ENCODE assay signal across 1 fruit fly cellular context in the genomic region with DNA sequence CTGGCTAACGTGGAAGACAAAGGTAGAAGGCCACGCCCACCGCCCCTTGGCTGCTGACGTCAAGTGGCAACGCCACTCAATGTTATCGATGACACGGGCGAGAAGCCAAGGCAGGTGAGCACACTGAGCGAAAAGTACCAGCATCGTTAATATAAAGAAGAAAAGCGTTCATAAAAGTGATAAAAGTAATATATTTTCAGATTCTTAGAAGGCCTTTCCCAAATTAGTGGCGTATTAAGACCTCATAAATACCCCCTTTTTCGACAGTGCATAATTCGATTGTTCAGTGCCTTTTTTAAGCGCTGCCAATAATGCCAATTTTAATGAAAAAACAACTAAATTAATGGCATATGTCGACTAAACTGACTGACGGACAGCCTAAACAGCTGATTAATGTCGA.
TF ChIP-seq lines count a peak whose summit lies in the region.

No protein-coding gene starts in this region.

TF ChIP-seq in whole organism, embryonic, 481 proteins besides CTCF, POLR2A, EP300 and RAD21 (continued from another document):
- no peak for TF ChIP-seq Stat92E (GFP tag; optimal IDR thresholded peaks at IDR 0.05; lab: Kevin White, UChicago)
- TF ChIP-seq CG3995 (GFP tag; optimal IDR thresholded peaks at IDR 0.05; lab: Kevin White, UChicago) = no peak
- TF ChIP-seq CG10366 (GFP tag; IDR thresholded peaks at IDR 0.05; lab: Robert Waterston, UW) = peak; percentile 52
- peak; percentile 59 for TF ChIP-seq CG17328 (GFP tag; IDR thresholded peaks at IDR 0.05; lab: Robert Waterston, UW)
- TF ChIP-seq Nf-YC (tag; optimal IDR thresholded peaks at IDR 0.05; lab: Kevin White, UChicago) = no peak
- no peak for TF ChIP-seq oc (tag; optimal IDR thresholded peaks at IDR 0.05; lab: Kevin White, UChicago)
- no peak for TF ChIP-seq cg (GFP tag; optimal IDR thresholded peaks at IDR 0.05; lab: Kevin White, UChicago)
- TF ChIP-seq row (GFP tag; IDR thresholded peaks at IDR 0.05; lab: Robert Waterston, UW) = peak; percentile 70
- TF ChIP-seq PHDP (tag; optimal IDR thresholded peaks at IDR 0.05; lab: Kevin White, UChicago) = peak; percentile 48
- no peak for TF ChIP-seq vfl (GFP tag; optimal IDR thresholded peaks at IDR 0.05; lab: Kevin White, UChicago)
- no peak for TF ChIP-seq Bdp1 (GFP tag; optimal IDR thresholded peaks at IDR 0.05; lab: Kevin White, UChicago)
- TF ChIP-seq CG18764 (GFP tag; optimal IDR thresholded peaks at IDR 0.05; lab: Kevin White, UChicago) = no peak
- no peak for TF ChIP-seq CG6689 (GFP tag; IDR thresholded peaks at IDR 0.05; lab: Robert Waterston, UW)
- no peak for TF ChIP-seq ro (GFP tag; IDR thresholded peaks at IDR 0.05; lab: Robert Waterston, UW)
- TF ChIP-seq D19B (GFP tag; optimal IDR thresholded peaks at IDR 0.05; lab: Kevin White, UChicago) = no peak
- no peak for TF ChIP-seq bcd (GFP tag; optimal IDR thresholded peaks at IDR 0.05; lab: Kevin White, UChicago)
- TF ChIP-seq zfh2 (GFP tag; optimal IDR thresholded peaks at IDR 0.05; lab: Kevin White, UChicago) = peak; percentile 21
- no peak for TF ChIP-seq CG12071 (GFP tag; optimal IDR thresholded peaks at IDR 0.05; lab: Kevin White, UChicago)
- TF ChIP-seq CG3163 (GFP tag; optimal IDR thresholded peaks at IDR 0.05; lab: Kevin White, UChicago) = no peak
- no peak for TF ChIP-seq tgo (GFP tag; IDR thresholded peaks at IDR 0.05; lab: Robert Waterston, UW)
- TF ChIP-seq dimm (GFP tag; IDR thresholded peaks at IDR 0.05; lab: Robert Waterston, UW) = no peak
- TF ChIP-seq CG10267 (tag; optimal IDR thresholded peaks at IDR 0.05; lab: Kevin White, UChicago) = no peak
- no peak for TF ChIP-seq CG31365 (tag; optimal IDR thresholded peaks at IDR 0.05; lab: Kevin White, UChicago)
- no peak for TF ChIP-seq CG17612 (GFP tag; IDR thresholded peaks at IDR 0.05; lab: Robert Waterston, UW)
- no peak for TF ChIP-seq usp (GFP tag; optimal IDR thresholded peaks at IDR 0.05; lab: Kevin White, UChicago)
- no peak for TF ChIP-seq zen2 (GFP tag; IDR thresholded peaks at IDR 0.05; lab: Robert Waterston, UW; ENCODE audit: partially characterized antibody)
- TF ChIP-seq cato (GFP tag; optimal IDR thresholded peaks at IDR 0.05; lab: Kevin White, UChicago; ENCODE audit: borderline replicate concordance) = no peak
- no peak for TF ChIP-seq sisA (GFP tag; IDR thresholded peaks at IDR 0.05; lab: Robert Waterston, UW)
- no peak for TF ChIP-seq CG6654 (GFP tag; optimal IDR thresholded peaks at IDR 0.05; lab: Kevin White, UChicago)
- TF ChIP-seq Max (GFP tag; optimal IDR thresholded peaks at IDR 0.05; lab: Kevin White, UChicago) = no peak
- no peak for TF ChIP-seq CG4707 (GFP tag; optimal IDR thresholded peaks at IDR 0.05; lab: Kevin White, UChicago)
- TF ChIP-seq Oaz (GFP tag; IDR thresholded peaks at IDR 0.05; lab: Robert Waterston, UW) = 0 out of 2 replicates have a peak, but pooled peaks have one; percentile 31
- no peak for TF ChIP-seq cas (GFP tag; IDR thresholded peaks at IDR 0.05; lab: Robert Waterston, UW)
- TF ChIP-seq repo (GFP tag; optimal IDR thresholded peaks at IDR 0.05; lab: Kevin White, UChicago) = no peak
- TF ChIP-seq pfk (GFP tag; optimal IDR thresholded peaks at IDR 0.05; lab: Kevin White, UChicago) = no peak
- no peak for TF ChIP-seq ttk (GFP tag; IDR thresholded peaks at IDR 0.05; lab: Robert Waterston, UW)
- no peak for TF ChIP-seq yki (optimal IDR thresholded peaks at IDR 0.05; lab: Kevin White, UChicago)
- TF ChIP-seq dm (GFP tag; optimal IDR thresholded peaks at IDR 0.05; lab: Kevin White, UChicago) = no peak
- no peak for TF ChIP-seq dan (GFP tag; IDR thresholded peaks at IDR 0.05; lab: Robert Waterston, UW)
- TF ChIP-seq Sin3A (optimal IDR thresholded peaks at IDR 0.05; lab: Kevin White, UChicago) = no peak
- no peak for TF ChIP-seq toy (GFP tag; IDR thresholded peaks at IDR 0.05; lab: Robert Waterston, UW)
- no peak for TF ChIP-seq caup (GFP tag; optimal IDR thresholded peaks at IDR 0.05; lab: Kevin White, UChicago; ENCODE audit: severe bottlenecking)
- TF ChIP-seq CG18599 (GFP tag; optimal IDR thresholded peaks at IDR 0.05; lab: Kevin White, UChicago) = peak; percentile 35
- no peak for TF ChIP-seq CG4404 (GFP tag; IDR thresholded peaks at IDR 0.05; lab: Robert Waterston, UW)
- no peak for TF ChIP-seq Atf3 (GFP tag; optimal IDR thresholded peaks at IDR 0.05; lab: Kevin White, UChicago)
- no peak for TF ChIP-seq Nf-YA (GFP tag; IDR thresholded peaks at IDR 0.05; lab: Robert Waterston, UW)
- TF ChIP-seq sna (GFP tag; IDR thresholded peaks at IDR 0.05; lab: Robert Waterston, UW; ENCODE audit: partially characterized antibody) = no peak
- TF ChIP-seq CG13296 (GFP tag; optimal IDR thresholded peaks at IDR 0.05; lab: Kevin White, UChicago) = no peak
- no peak for TF ChIP-seq ERR (GFP tag; optimal IDR thresholded peaks at IDR 0.05; lab: Kevin White, UChicago)
- no peak for TF ChIP-seq psq (GFP tag; optimal IDR thresholded peaks at IDR 0.05; lab: Kevin White, UChicago)
- TF ChIP-seq Mad (GFP tag; optimal IDR thresholded peaks at IDR 0.05; lab: Kevin White, UChicago) = no peak
- TF ChIP-seq CG14710 (tag; optimal IDR thresholded peaks at IDR 0.05; lab: Kevin White, UChicago) = no peak
- TF ChIP-seq CG6791 (GFP tag; IDR thresholded peaks at IDR 0.05; lab: Robert Waterston, UW; ENCODE audit: partially characterized antibody) = no peak
- TF ChIP-seq al (GFP tag; IDR thresholded peaks at IDR 0.05; lab: Robert Waterston, UW) = no peak
- TF ChIP-seq chm (GFP tag; IDR thresholded peaks at IDR 0.05; lab: Robert Waterston, UW) = 0 out of 2 replicates have a peak, but pooled peaks have one; percentile 19
- no peak for TF ChIP-seq GATAe (GFP tag; conservative IDR thresholded peaks at IDR 0.05; lab: Robert Waterston, UW)
- TF ChIP-seq CG1602 (GFP tag; optimal IDR thresholded peaks at IDR 0.05; lab: Kevin White, UChicago) = peak; percentile 14
- no peak for TF ChIP-seq CG9215 (GFP tag; IDR thresholded peaks at IDR 0.05; lab: Robert Waterston, UW)
- peak; percentile 44 for TF ChIP-seq dmrt11E (tag; optimal IDR thresholded peaks at IDR 0.05; lab: Kevin White, UChicago)
- TF ChIP-seq CG11695 (GFP tag; IDR thresholded peaks at IDR 0.05; lab: Robert Waterston, UW) = no peak
- TF ChIP-seq Doc2 (GFP tag; IDR thresholded peaks at IDR 0.05; lab: Robert Waterston, UW) = no peak
- no peak for TF ChIP-seq CG3838 (GFP tag; optimal IDR thresholded peaks at IDR 0.05; lab: Kevin White, UChicago)
- TF ChIP-seq CG11398 (GFP tag; optimal IDR thresholded peaks at IDR 0.05; lab: Kevin White, UChicago) = no peak
- no peak for TF ChIP-seq CG3726 (GFP tag; IDR thresholded peaks at IDR 0.05; lab: Robert Waterston, UW)
- TF ChIP-seq Usf (GFP tag; optimal IDR thresholded peaks at IDR 0.05; lab: Kevin White, UChicago) = no peak
- peak; percentile 52 for TF ChIP-seq CG3847 (GFP tag; IDR thresholded peaks at IDR 0.05; lab: Robert Waterston, UW)
- TF ChIP-seq br (optimal IDR thresholded peaks at IDR 0.05; lab: Kevin White, UChicago) = no peak
- no peak for TF ChIP-seq CG31441 (GFP tag; IDR thresholded peaks at IDR 0.05; lab: Robert Waterston, UW)
- no peak for TF ChIP-seq CG8478 (optimal IDR thresholded peaks at IDR 0.05; lab: Kevin White, UChicago)
- TF ChIP-seq CG9727 (GFP tag; optimal IDR thresholded peaks at IDR 0.05; lab: Kevin White, UChicago) = peak; percentile 69
- peak in 1 of 2 experiments; percentile 29 for TF ChIP-seq Hr51 (GFP tag; optimal IDR thresholded peaks at IDR 0.05; lab: Kevin White, UChicago)
- TF ChIP-seq BEAF-32 (GFP tag; optimal IDR thresholded peaks at IDR 0.05; lab: Kevin White, UChicago) = no peak
- no peak for TF ChIP-seq Neu2 (GFP tag; optimal IDR thresholded peaks at IDR 0.05; lab: Kevin White, UChicago; ENCODE audit: borderline replicate concordance)
- TF ChIP-seq CG16779 (GFP tag; IDR thresholded peaks at IDR 0.05; lab: Robert Waterston, UW) = no peak
- TF ChIP-seq Rx (GFP tag; IDR thresholded peaks at IDR 0.05; lab: Robert Waterston, UW) = no peak
- TF ChIP-seq CG1024 (GFP tag; IDR thresholded peaks at IDR 0.05; lab: Robert Waterston, UW) = no peak
- no peak for TF ChIP-seq CG4360 (GFP tag; IDR thresholded peaks at IDR 0.05; lab: Robert Waterston, UW)
- no peak for TF ChIP-seq CG14667 (GFP tag; IDR thresholded peaks at IDR 0.05; lab: Robert Waterston, UW)
- 0 out of 2 replicates have a peak, but pooled peaks have one; percentile 21 for TF ChIP-seq CG10321 (GFP tag; IDR thresholded peaks at IDR 0.05; lab: Robert Waterston, UW)
- no peak for TF ChIP-seq Camta (GFP tag; optimal IDR thresholded peaks at IDR 0.05; lab: Kevin White, UChicago)
- TF ChIP-seq h (optimal IDR thresholded peaks at IDR 0.05; lab: Kevin White, UChicago) = no peak
- TF ChIP-seq zf30C (GFP tag; optimal IDR thresholded peaks at IDR 0.05; lab: Kevin White, UChicago) = no peak
- TF ChIP-seq luna (GFP tag; optimal IDR thresholded peaks at IDR 0.05; lab: Kevin White, UChicago) = no peak
- no peak for TF ChIP-seq CG6813 (GFP tag; optimal IDR thresholded peaks at IDR 0.05; lab: Kevin White, UChicago)
- peak; percentile 37 for TF ChIP-seq nmo (GFP tag; optimal IDR thresholded peaks at IDR 0.05; lab: Kevin White, UChicago)
- no peak for TF ChIP-seq ase (GFP tag; IDR thresholded peaks at IDR 0.05; lab: Robert Waterston, UW)
- TF ChIP-seq sens (GFP tag; lab: Kevin White, UChicago) = no peak
- no peak for TF ChIP-seq Sry-β (GFP tag; optimal IDR thresholded peaks at IDR 0.05; lab: Kevin White, UChicago)
- TF ChIP-seq ap (GFP tag; IDR thresholded peaks at IDR 0.05; lab: Robert Waterston, UW) = peak; percentile 55; the same call in 1 of the 2 replicates
- TF ChIP-seq prd (optimal IDR thresholded peaks at IDR 0.05; lab: Kevin White, UChicago) = no peak
- 0 out of 3 replicates have a peak, but pooled peaks have one; percentile 25 for TF ChIP-seq prd (GFP tag; IDR thresholded peaks at IDR 0.05; lab: Robert Waterston, UW)
- no peak for TF ChIP-seq CG11696 (GFP tag; IDR thresholded peaks at IDR 0.05; lab: Robert Waterston, UW)
- no peak for TF ChIP-seq CG1792 (GFP tag; optimal IDR thresholded peaks at IDR 0.05; lab: Kevin White, UChicago)
- no peak for TF ChIP-seq Hand (GFP tag; optimal IDR thresholded peaks at IDR 0.05; lab: Kevin White, UChicago)
- TF ChIP-seq CG15269 (tag; optimal IDR thresholded peaks at IDR 0.05; lab: Kevin White, UChicago) = peak; percentile 37
- TF ChIP-seq Ets65A (GFP tag; lab: Kevin White, UChicago) = no peak
- no peak for TF ChIP-seq CkIIα-i1 (GFP tag; IDR thresholded peaks at IDR 0.05; lab: Robert Waterston, UW)
- TF ChIP-seq CG7357 (GFP tag; IDR thresholded peaks at IDR 0.05; lab: Robert Waterston, UW) = no peak
- no peak for TF ChIP-seq gcm2 (GFP tag; optimal IDR thresholded peaks at IDR 0.05; lab: Kevin White, UChicago)
- TF ChIP-seq pros (GFP tag; optimal IDR thresholded peaks at IDR 0.05; lab: Kevin White, UChicago) = no peak
- no peak for TF ChIP-seq CG9797 (GFP tag; optimal IDR thresholded peaks at IDR 0.05; lab: Kevin White, UChicago)
- no peak for TF ChIP-seq BtbVII (GFP tag; optimal IDR thresholded peaks at IDR 0.05; lab: Kevin White, UChicago)
- TF ChIP-seq Meics (GFP tag; optimal IDR thresholded peaks at IDR 0.05; lab: Kevin White, UChicago) = peak; percentile 30
- no peak for TF ChIP-seq chn (GFP tag; optimal IDR thresholded peaks at IDR 0.05; lab: Kevin White, UChicago)
- TF ChIP-seq aop (GFP tag; IDR thresholded peaks at IDR 0.05; lab: Robert Waterston, UW) = no peak
TF ChIP-seq in whole organism, embryonic: peak in this region for 89.
